Worm (Caenorhabditis elegans): ENCODE measurements around the gene insc-1.

- TF ChIP-seq K09A11.1 (tag; optimal IDR thresholded peaks at IDR 0.05; ENCODE audit: insufficient read depth) (no peak), unc-3 (GFP tag; conservative IDR thresholded peaks at IDR 0.05) (no peak), unc-3 (tag; optimal IDR thresholded peaks at IDR 0.05) (no peak), nhr-11 (tag; optimal IDR thresholded peaks at IDR 0.05) (no peak), pag-3 (tag; optimal IDR thresholded peaks at IDR 0.05; ENCODE audit: borderline replicate concordance) (no peak), hlh-30 (tag; optimal IDR thresholded peaks at IDR 0.05; ENCODE audit: insufficient read depth) (no peak), odd-2 (tag; optimal IDR thresholded peaks at IDR 0.05) (no peak), ceh-45 (GFP tag; IDR thresholded peaks at IDR 0.05) (no peak), pqm-1 (tag; optimal IDR thresholded peaks at IDR 0.05) (no peak), ama-1 (optimal IDR thresholded peaks at IDR 0.05) (no peak), elt-2 (tag; optimal IDR thresholded peaks at IDR 0.05) (no peak)
These were observed 16.3 kb downstream of the insc-1 start, which contains the start of gene F43E2.1 for ce11 chrII:7374980-7375379.
